Fruit fly (Drosophila melanogaster): ENCODE data around the gene CG7857.

Gene CG7857

DNA sequence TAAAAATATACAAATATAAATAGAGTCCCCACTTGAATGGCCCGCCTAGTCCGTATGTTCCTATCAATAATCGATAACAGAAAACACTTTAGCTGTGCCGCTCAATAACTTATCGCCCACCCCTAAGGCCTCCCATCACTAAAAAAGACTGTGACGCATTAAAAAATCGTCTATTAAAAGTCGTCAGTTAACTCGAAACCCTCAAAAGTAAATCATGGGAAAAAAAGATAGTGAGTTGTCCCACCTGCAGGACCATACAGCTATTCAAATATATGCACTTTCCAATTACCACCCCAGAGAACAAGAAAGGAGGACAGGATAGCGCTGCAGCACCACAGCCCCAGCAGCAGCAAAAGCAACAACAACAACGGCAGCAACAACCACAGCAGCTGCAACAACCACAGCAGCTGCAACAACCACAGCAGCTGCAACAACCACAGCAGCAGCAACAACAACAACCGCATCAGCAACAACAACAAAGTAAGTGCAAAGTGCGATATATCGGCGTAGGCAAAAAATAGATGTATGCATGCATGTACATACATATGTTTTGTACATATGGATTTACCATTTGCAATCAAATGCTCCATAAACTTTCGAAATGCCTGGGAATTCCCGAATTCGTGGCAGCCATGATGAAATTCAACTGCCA, 49.4 kb upstream of the CG7857 start, which contains the start of gene AGO2 (continued):
- TF ChIP-seq CG2199 (GFP tag; IDR thresholded peaks at IDR 0.05) (0 out of 3 replicates have a peak, but pooled peaks have one; percentile 46), tll (GFP tag; optimal IDR thresholded peaks at IDR 0.05) (no peak), vnd (GFP tag; IDR thresholded peaks at IDR 0.05; ENCODE audit: partially characterized antibody) (peak; percentile 62; the same call in 1 of the 3 replicates), da (GFP tag; optimal IDR thresholded peaks at IDR 0.05) (peak; percentile 62), kay (GFP tag; optimal IDR thresholded peaks at IDR 0.05) (peak; percentile 91)

- TF ChIP-seq ssp (GFP tag; IDR thresholded peaks at IDR 0.05) (no peak), CG12769 (tag; optimal IDR thresholded peaks at IDR 0.05) (peak; percentile 57), Dek (tag; optimal IDR thresholded peaks at IDR 0.05) (no peak), gem (tag; optimal IDR thresholded peaks at IDR 0.05) (peak; percentile 3), Asciz (GFP tag; optimal IDR thresholded peaks at IDR 0.05) (peak; percentile 28), CG13123 (GFP tag; optimal IDR thresholded peaks at IDR 0.05) (no peak), PHDP (tag; optimal IDR thresholded peaks at IDR 0.05) (peak; percentile 26), Pdp1 (GFP tag; optimal IDR thresholded peaks at IDR 0.05) (peak in 1 of 2 experiments; percentile 34), CG15514 (GFP tag; optimal IDR thresholded peaks at IDR 0.05) (peak; percentile 48), CG18619 (GFP tag; optimal IDR thresholded peaks at IDR 0.05) (peak; percentile 11), CG15011 (GFP tag; optimal IDR thresholded peaks at IDR 0.05) (peak; percentile 35), CG2120 (GFP tag; optimal IDR thresholded peaks at IDR 0.05) (peak; percentile 31), ATbp (GFP tag; optimal IDR thresholded peaks at IDR 0.05) (peak; percentile 59), CG11696 (GFP tag; IDR thresholded peaks at IDR 0.05) (0 out of 2 replicates have a peak, but pooled peaks have one; percentile 13), odd (GFP tag; optimal IDR thresholded peaks at IDR 0.05) (peak; percentile 16), CG13296 (GFP tag; optimal IDR thresholded peaks at IDR 0.05) (peak; percentile 49), gro (GFP tag; optimal IDR thresholded peaks at IDR 0.05) (peak; percentile 38), grau (tag; optimal IDR thresholded peaks at IDR 0.05) (peak; percentile 4), HmgZ (tag; optimal IDR thresholded peaks at IDR 0.05) (peak; percentile 6), unpg (GFP tag; optimal IDR thresholded peaks at IDR 0.05) (peak; percentile 7), HLH3B (GFP tag; IDR thresholded peaks at IDR 0.05) (no peak), sob (GFP tag; IDR thresholded peaks at IDR 0.05) (peak; percentile 10; the same call in 1 of the 2 replicates), org-1 (GFP tag; optimal IDR thresholded peaks at IDR 0.05) (peak; percentile 37), CG34376 (GFP tag; optimal IDR thresholded peaks at IDR 0.05) (peak; percentile 59), Nf-YB (GFP tag; optimal IDR thresholded peaks at IDR 0.05) (no peak), NC2α (GFP tag; optimal IDR thresholded peaks at IDR 0.05) (no peak), CG14014 (GFP tag; IDR thresholded peaks at IDR 0.05) (peak; percentile 13; the same call in 1 of the 2 replicates), CG1233 (GFP tag; optimal IDR thresholded peaks at IDR 0.05) (peak; percentile 30), CG16779 (GFP tag; IDR thresholded peaks at IDR 0.05) (no peak), Xbp1 (GFP tag; optimal IDR thresholded peaks at IDR 0.05) (no peak), CG7556 (GFP tag; optimal IDR thresholded peaks at IDR 0.05) (peak; percentile 23), scrt (GFP tag; optimal IDR thresholded peaks at IDR 0.05) (no peak), CG13894 (tag; optimal IDR thresholded peaks at IDR 0.05) (peak; percentile 19), CG10543 (GFP tag; optimal IDR thresholded peaks at IDR 0.05) (peak; percentile 54), HHEX (GFP tag; optimal IDR thresholded peaks at IDR 0.05) (peak; percentile 34), Hand (GFP tag; optimal IDR thresholded peaks at IDR 0.05) (peak; percentile 42), CG11695 (GFP tag; IDR thresholded peaks at IDR 0.05) (peak; percentile 30; the same call in 2 of the 3 replicates), CoRest (tag; optimal IDR thresholded peaks at IDR 0.05) (peak; percentile 4), CG6765 (GFP tag; optimal IDR thresholded peaks at IDR 0.05) (peak; percentile 44), B-H2 (GFP tag; optimal IDR thresholded peaks at IDR 0.05) (peak; percentile 29), ac (GFP tag; optimal IDR thresholded peaks at IDR 0.05) (no peak), CG12104 (GFP tag; optimal IDR thresholded peaks at IDR 0.05) (peak; percentile 10)
Observed at dm6 chr3L:15548843-15549242, 44.1 kb upstream of the CG7857 start.
